Worm (Caenorhabditis elegans) whole organism, young adult: ENCODE data around the gene fkb-6.

ENCODE experiments used
- F33H1.4 ChIP-seq: fragments of 200-800 bp; sonication (Bioruptor generic); IDR thresholded peaks from 2 replicates; pipeline ENCODE4 v1.3.6; 2022; ENCODE audit warnings: missing genetic modification reagents, missing genetic modification characterization, missing compliant biosample characterization
- F49E8.2 ChIP-seq: sonication (generic microtip); optimal IDR thresholded peaks from 3 replicates; lab custom pipeline; 2017; ENCODE audit warnings: missing genetic modification characterization, mild to moderate bottlenecking, missing compliant biosample characterization, antibody characterized with exemption, moderate library complexity; ENCODE audit not compliant: insufficient read depth
- Y53G8AR.9 ChIP-seq: fragments of 200-800 bp; sonication (Bioruptor generic); conservative IDR thresholded peaks from 2 replicates; pipeline ENCODE4 v1.3.6; 2022; ENCODE audit warnings: missing genetic modification reagents, missing genetic modification characterization, missing compliant biosample characterization
- ets-4 ChIP-seq: fragments of 200-800 bp; sonication (Bioruptor generic); optimal IDR thresholded peaks from 2 replicates; lab custom pipeline; 2018; ENCODE audit warnings: mild to moderate bottlenecking, missing genetic modification characterization, missing compliant biosample characterization
- lsl-1 ChIP-seq: fragments of 200-800 bp; sonication (Bioruptor generic); optimal IDR thresholded peaks from 2 replicates; lab custom pipeline; 2018; ENCODE audit warnings: mild to moderate bottlenecking, missing genetic modification characterization, moderate library complexity, missing compliant biosample characterization
- rec-8 ChIP-seq, 2 experiments: sonication (generic microtip); optimal IDR thresholded peaks; 2 replicates each; lab custom pipeline; 2016; ENCODE audit warnings: mild to moderate bottlenecking in 2 of 2, missing genetic modification characterization in 2 of 2, missing genetic modification reagents in 2 of 2, missing genotype in 2 of 2, missing biosample characterization in 1 of 2, missing compliant biosample characterization in 1 of 2, moderate library complexity in 1 of 2
- unc-130 ChIP-seq: sonication (generic microtip); optimal IDR thresholded peaks from 2 replicates; lab custom pipeline; 2016; ENCODE audit warnings: missing genetic modification reagents, missing genetic modification characterization, missing compliant biosample characterization
- ztf-6 ChIP-seq: fragments of 200-800 bp; sonication (Bioruptor generic); IDR thresholded peaks from 2 replicates; pipeline ENCODE4 v1.3.6; 2022; ENCODE audit warnings: missing genetic modification reagents, missing genetic modification characterization, missing compliant biosample characterization

ce11 chrV:20861080-20861479, 15.1 kb downstream of the fkb-6 start, which contains the start of gene try-4:
- no peak for TF ChIP-seq rec-8 (tag; optimal IDR thresholded peaks at IDR 0.05; lab: Kevin White, UChicago)
- TF ChIP-seq ets-4 = no peak
- TF ChIP-seq unc-130 = no peak
- TF ChIP-seq F49E8.2 (tag; lab: Kevin White, UChicago) = no peak
- TF ChIP-seq F33H1.4 = no peak
- no peak for TF ChIP-seq lsl-1 (GFP tag; lab: Kevin White, UChicago)
- no peak for TF ChIP-seq Y53G8AR.9 (GFP tag; lab: Robert Waterston, UW)
- no peak for TF ChIP-seq ztf-6 (GFP tag; lab: Robert Waterston, UW)
